Worm (Caenorhabditis elegans) whole organism, L4 larva: Measurements from ENCODE around the gene sri-67.

Source experiments
- D1046.2 ChIP-seq: fragments of 200-800 bp; sonication (Bioruptor generic); IDR thresholded peaks from 2 replicates; pipeline ENCODE4 v1.3.6; 2022; ENCODE audit warnings: missing genetic modification characterization, missing compliant biosample characterization
- F10B5.3 ChIP-seq: sonication (generic microtip); optimal IDR thresholded peaks from 2 replicates; lab custom pipeline; 2016; ENCODE audit warnings: mild to moderate bottlenecking, missing genetic modification characterization, missing compliant biosample characterization
- F44E2.7 ChIP-seq: fragments of 200-800 bp; sonication (Bioruptor generic); IDR thresholded peaks from 2 replicates; pipeline ENCODE4 v2.1.2; 2022; ENCODE audit warnings: missing genetic modification characterization, missing compliant biosample characterization
- T26A8.4 ChIP-seq: fragments of 200-800 bp; sonication (Bioruptor generic); IDR thresholded peaks from 2 replicates; pipeline ENCODE4 v1.3.6; 2022; ENCODE audit warnings: missing genetic modification characterization, missing compliant biosample characterization
- Y5F2A.4 ChIP-seq: fragments of 200-800 bp; sonication (Bioruptor generic); optimal IDR thresholded peaks from 2 replicates; lab custom pipeline; 2018; ENCODE audit warnings: mild to moderate bottlenecking, missing genetic modification characterization, missing compliant biosample characterization
- ZK337.2 ChIP-seq: fragments of 200-800 bp; sonication (Bioruptor generic); IDR thresholded peaks from 2 replicates; pipeline ENCODE4 v1.3.6; 2022; ENCODE audit warnings: missing genetic modification reagents, missing genetic modification characterization, missing compliant biosample characterization
- ZK546.5 ChIP-seq, 2 experiments: sonication (generic microtip); optimal IDR thresholded peaks; 2 replicates each; lab custom pipeline; 2017; ENCODE audit warnings: missing biosample characterization in 2 of 2, missing genetic modification characterization in 2 of 2
- aha-1 ChIP-seq: fragments of 150-350 bp; peaks from one replicate; lab custom pipeline; 2014; ENCODE audit warnings: missing biosample characterization, missing genetic modification characterization
- aly-2 ChIP-seq: sonication (generic microtip); optimal IDR thresholded peaks from 2 replicates; lab custom pipeline; 2018; ENCODE audit warnings: missing biosample characterization, missing genetic modification characterization
- ama-1 ChIP-seq: fragments of 150-350 bp; optimal IDR thresholded peaks from 2 replicates; lab custom pipeline; 2014; ENCODE audit warnings: inconsistent platforms, mixed read lengths
- arid-1 ChIP-seq: fragments of 200-800 bp; sonication (Bioruptor generic); conservative IDR thresholded peaks from 2 replicates; pipeline ENCODE4 v1.3.6; 2022; ENCODE audit warnings: missing genetic modification reagents, missing genetic modification characterization, missing compliant biosample characterization
- ceh-32 ChIP-seq: sonication (generic microtip); optimal IDR thresholded peaks from 2 replicates; lab custom pipeline; 2016; ENCODE audit warnings: mild to moderate bottlenecking, missing genetic modification characterization, missing compliant biosample characterization; ENCODE audit not compliant: poor library complexity
- ctbp-1 ChIP-seq: fragments of 200-800 bp; sonication (Bioruptor generic); IDR thresholded peaks from 2 replicates; pipeline ENCODE4 v1.3.6; 2022; ENCODE audit warnings: missing genetic modification reagents, missing genetic modification characterization, missing compliant biosample characterization
- daf-12 ChIP-seq: fragments of 150-350 bp; optimal IDR thresholded peaks from 2 replicates; lab custom pipeline; 2014; ENCODE audit warnings: missing biosample characterization, missing genetic modification reagents, missing genetic modification characterization
- daf-16 ChIP-seq, 3 experiments: sonication (generic microtip); optimal IDR thresholded peaks; 2 replicates each; lab custom pipeline; 2016 to 2017; ENCODE audit warnings: missing genetic modification characterization in 3 of 3, missing genetic modification reagents in 3 of 3, mild to moderate bottlenecking in 2 of 3, missing compliant biosample characterization in 2 of 3, missing biosample characterization in 1 of 3, moderate library complexity in 1 of 3
- dmd-9 ChIP-seq: fragments of 200-800 bp; sonication (Bioruptor generic); IDR thresholded peaks from 2 replicates; pipeline ENCODE4 v1.3.6; 2022; ENCODE audit warnings: missing genetic modification reagents, missing genetic modification characterization, missing compliant biosample characterization
- dve-1 ChIP-seq: sonication (generic microtip); optimal IDR thresholded peaks from 2 replicates; lab custom pipeline; 2017; ENCODE audit warnings: antibody characterized with exemption, mild to moderate bottlenecking, missing genetic modification characterization, missing compliant biosample characterization; ENCODE audit not compliant: insufficient read depth
- egl-27 ChIP-seq: sonication (generic microtip); optimal IDR thresholded peaks from 3 replicates; lab custom pipeline; 2017; ENCODE audit warnings: missing biosample characterization, missing genetic modification reagents, missing genetic modification characterization
- egl-43 ChIP-seq: fragments of 200-800 bp; sonication (Bioruptor generic); IDR thresholded peaks from 2 replicates; pipeline ENCODE4 v1.3.6; 2022; ENCODE audit warnings: missing genetic modification reagents, missing genetic modification characterization, missing compliant biosample characterization
- fkh-10 ChIP-seq: fragments of 150-350 bp; optimal IDR thresholded peaks from 2 replicates; lab custom pipeline; 2014; ENCODE audit warnings: missing biosample characterization, missing genetic modification reagents, missing genetic modification characterization
- hif-1 ChIP-seq, 2 experiments: sonication (generic microtip); optimal IDR thresholded peaks; 2 replicates each; lab custom pipeline; 2016 to 2017; ENCODE audit warnings: missing compliant biosample characterization in 2 of 2, missing genetic modification characterization in 2 of 2, missing genetic modification reagents in 2 of 2, missing genotype in 2 of 2, mild to moderate bottlenecking in 1 of 2
- hlh-11 ChIP-seq: fragments of 200-800 bp; sonication (Bioruptor generic); optimal IDR thresholded peaks from 2 replicates; lab custom pipeline; 2018; ENCODE audit warnings: mild to moderate bottlenecking, missing genetic modification characterization, missing compliant biosample characterization
- lin-15B ChIP-seq: fragments of 150-350 bp; sonication (generic microtip); optimal IDR thresholded peaks from 3 replicates; lab custom pipeline; 2014; ENCODE audit warnings: missing biosample characterization, missing genetic modification characterization
- lin-39 ChIP-seq: fragments of 150-350 bp; optimal IDR thresholded peaks from 2 replicates; lab custom pipeline; 2014; ENCODE audit warnings: missing biosample characterization, missing genetic modification reagents, missing genetic modification characterization
- madf-5 ChIP-seq, 2 experiments: fragments of 200-800 bp; sonication (Bioruptor generic); IDR thresholded peaks; 2 replicates each; pipeline ENCODE4 v1.3.6; 2022; ENCODE audit warnings: missing compliant biosample characterization in 2 of 2, missing genetic modification characterization in 2 of 2
- madf-9 ChIP-seq: fragments of 200-800 bp; sonication (Bioruptor generic); conservative IDR thresholded peaks from 2 replicates; pipeline ENCODE4 v1.3.6; 2022; ENCODE audit warnings: missing genetic modification reagents, missing genetic modification characterization, missing compliant biosample characterization
- mxl-2 ChIP-seq: fragments of 200-800 bp; sonication (Bioruptor generic); conservative IDR thresholded peaks from 2 replicates; pipeline ENCODE4 v1.3.6; 2022; ENCODE audit warnings: missing genetic modification reagents, missing genetic modification characterization, missing compliant biosample characterization
- mxl-3 ChIP-seq: fragments of 200-800 bp; sonication (Bioruptor generic); optimal IDR thresholded peaks from 2 replicates; lab custom pipeline; 2018; ENCODE audit warnings: mild to moderate bottlenecking, missing genetic modification characterization, missing compliant biosample characterization
- nhr-28 ChIP-seq: fragments of 150-350 bp; optimal IDR thresholded peaks from 2 replicates; lab custom pipeline; 2014; ENCODE audit warnings: missing biosample characterization, missing genetic modification characterization
- nhr-6 ChIP-seq: fragments of 150-350 bp; optimal IDR thresholded peaks from 2 replicates; lab custom pipeline; 2014; ENCODE audit warnings: missing biosample characterization, missing genetic modification characterization
- nhr-76 ChIP-seq: fragments of 150-350 bp; optimal IDR thresholded peaks from 2 replicates; lab custom pipeline; 2014; ENCODE audit warnings: missing biosample characterization, missing genetic modification characterization
- set-16 ChIP-seq: fragments of 200-800 bp; sonication (Bioruptor generic); IDR thresholded peaks from 2 replicates; pipeline ENCODE4 v1.3.6; 2022; ENCODE audit warnings: missing genetic modification reagents, missing genetic modification characterization, missing compliant biosample characterization
- snpc-4 ChIP-seq: fragments of 150-350 bp; optimal IDR thresholded peaks from 2 replicates; lab custom pipeline; 2014; ENCODE audit warnings: missing biosample characterization, missing genetic modification characterization
- unc-39 ChIP-seq: sonication (generic microtip); optimal IDR thresholded peaks from 2 replicates; lab custom pipeline; 2017; ENCODE audit warnings: missing biosample characterization, missing genetic modification characterization
- vab-7 ChIP-seq: fragments of 200-800 bp; sonication (Bioruptor generic); IDR thresholded peaks from 2 replicates; pipeline ENCODE4 v1.3.6; 2022; ENCODE audit warnings: missing genetic modification reagents, missing genetic modification characterization, missing compliant biosample characterization
- zag-1 ChIP-seq: fragments of 150-350 bp; optimal IDR thresholded peaks from 2 replicates; lab custom pipeline; 2014; ENCODE audit warnings: missing biosample characterization, missing genetic modification characterization
- zfp-2 ChIP-seq: sonication (generic microtip); optimal IDR thresholded peaks from 2 replicates; lab custom pipeline; 2016; ENCODE audit warnings: mild to moderate bottlenecking, missing genetic modification characterization, missing compliant biosample characterization
- zfp-3 ChIP-seq: fragments of 200-800 bp; sonication (Bioruptor generic); conservative IDR thresholded peaks from 2 replicates; pipeline ENCODE4 v1.3.6; 2022; ENCODE audit warnings: missing genetic modification reagents, missing genetic modification characterization, missing compliant biosample characterization
- ztf-7 ChIP-seq: fragments of 150-350 bp; optimal IDR thresholded peaks from 2 replicates; lab custom pipeline; 2014; ENCODE audit warnings: missing biosample characterization, missing genetic modification characterization

Gene sri-67

ce11 chrV:19981832-19982462 lies 5.8 kb upstream of the sri-67 start, which contains the start of gene Y60A3A.24 (continued):
- peak; percentile 56 for TF ChIP-seq dve-1 (tag; lab: Kevin White, UChicago)
- no peak for TF ChIP-seq hif-1 (tag; optimal IDR thresholded peaks at IDR 0.05; lab: Kevin White, UChicago)
- TF ChIP-seq madf-9 (GFP tag; lab: Robert Waterston, UW): no peak
- TF ChIP-seq ZK337.2 (GFP tag; lab: Robert Waterston, UW): no peak
- TF ChIP-seq daf-16 (GFP tag; optimal IDR thresholded peaks at IDR 0.05; lab: Kevin White, UChicago): no peak
- TF ChIP-seq daf-16 (tag; optimal IDR thresholded peaks at IDR 0.05; lab: Kevin White, UChicago): peak; percentile 68
- no peak for TF ChIP-seq nhr-76 (tag; lab: Kevin White, UChicago)
- no peak for TF ChIP-seq mxl-3
- TF ChIP-seq F44E2.7 (GFP tag; lab: Robert Waterston, UW): no peak
- TF ChIP-seq ama-1 (lab: Kevin White, UChicago): no peak
- no peak for TF ChIP-seq aly-2 (tag; lab: Kevin White, UChicago)
- no peak for TF ChIP-seq unc-39 (tag; lab: Kevin White, UChicago)
- TF ChIP-seq ceh-32: no peak
- TF ChIP-seq D1046.2: no peak
- TF ChIP-seq ZK546.5 (tag; optimal IDR thresholded peaks at IDR 0.05; lab: Kevin White, UChicago): no peak
- TF ChIP-seq set-16: no peak
- no peak for TF ChIP-seq ctbp-1
- no peak for TF ChIP-seq lin-39 (tag; lab: Kevin White, UChicago)
- TF ChIP-seq aha-1 (tag; lab: Kevin White, UChicago): peak; percentile 61
- peak; percentile 38 for TF ChIP-seq hlh-11 (tag; lab: Kevin White, UChicago)
- TF ChIP-seq nhr-6 (tag; lab: Kevin White, UChicago): no peak
- no peak for TF ChIP-seq daf-12 (tag; lab: Kevin White, UChicago)

ce11 chrV:19986213-19986612 lies 1.6 kb upstream of the sri-67 start, which contains the start of gene clec-260:
Gene clec-260, minus strand, starts transcription at chrV:19986313.
- TF ChIP-seq egl-27 (tag; lab: Kevin White, UChicago) (no peak), aha-1 (tag; lab: Kevin White, UChicago) (peak; percentile 42)
- TF ChIP-seq, all 104 proteins: peak for 1

DNA sequence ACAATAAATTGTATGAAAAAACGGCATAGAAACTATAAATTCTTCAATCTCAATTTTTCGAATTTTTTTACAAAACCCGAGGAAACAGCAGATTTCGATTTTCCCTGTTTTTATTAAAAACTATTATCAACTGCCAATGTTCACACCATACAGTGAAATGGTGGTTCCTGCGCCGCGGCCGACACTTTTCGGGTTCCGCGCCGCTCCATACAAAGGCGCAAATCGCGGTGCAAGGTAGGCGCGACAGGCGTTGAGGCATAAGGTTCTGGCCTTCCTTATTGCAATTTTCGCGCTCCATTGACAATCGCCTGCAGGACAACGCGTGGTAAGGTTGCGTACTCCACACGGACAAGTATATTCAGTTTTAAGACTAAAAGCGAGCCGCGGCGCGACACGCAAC lies 996 bp upstream of the sri-67 start:
- no peak for TF ChIP-seq nhr-28 (tag; lab: Kevin White, UChicago)
- peak; percentile 33 for TF ChIP-seq set-16
- TF ChIP-seq egl-43 (GFP tag; lab: Robert Waterston, UW): 0 out of 2 replicates have a peak, but pooled peaks have one; percentile 18

DNA sequence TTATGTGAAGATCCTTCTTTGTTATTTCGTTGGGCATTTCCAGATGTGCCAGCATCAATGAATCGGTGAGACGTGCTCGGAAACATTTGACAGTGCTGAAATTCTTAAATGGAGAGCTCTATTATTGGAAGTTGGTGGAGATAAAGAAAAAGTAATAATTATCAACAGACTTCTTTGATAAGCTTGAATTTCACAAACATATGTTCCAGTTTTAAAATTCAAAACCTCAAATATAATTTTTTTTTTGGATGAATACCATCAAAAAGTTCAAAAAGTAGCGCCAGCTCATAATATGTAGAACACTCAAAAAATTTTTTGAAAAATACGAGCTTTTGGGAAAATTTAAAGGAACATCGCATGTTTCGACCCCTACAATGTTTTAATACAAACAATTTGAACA lies 6.3 kb downstream of the sri-67 start, which contains the start of gene Y60A3A.25:
Gene Y60A3A.25 (minus strand): TSS at position 101 of the 400 bp plus-strand sequence.
- TF ChIP-seq egl-43 (GFP tag; lab: Robert Waterston, UW): no peak
- no peak for TF ChIP-seq F44E2.7 (GFP tag; lab: Robert Waterston, UW)
- TF ChIP-seq fkh-10 (GFP tag; lab: Kevin White, UChicago): no peak
- TF ChIP-seq lin-15B (tag; lab: Kevin White, UChicago): no peak
- no peak for TF ChIP-seq zfp-3 (GFP tag; lab: Robert Waterston, UW)
- TF ChIP-seq madf-5 (GFP tag; IDR thresholded peaks at IDR 0.05; lab: Robert Waterston, UW): no peak
- no peak for TF ChIP-seq zfp-2
- no peak for TF ChIP-seq arid-1 (GFP tag; lab: Robert Waterston, UW)
- TF ChIP-seq aha-1 (tag; lab: Kevin White, UChicago): no peak
- no peak for TF ChIP-seq snpc-4 (tag; lab: Kevin White, UChicago)
- TF ChIP-seq F10B5.3 (tag; lab: Kevin White, UChicago): no peak
- TF ChIP-seq zag-1 (tag; lab: Kevin White, UChicago): no peak
- no peak for TF ChIP-seq T26A8.4
- TF ChIP-seq vab-7 (GFP tag; lab: Robert Waterston, UW): no peak
- no peak for TF ChIP-seq dmd-9 (GFP tag; lab: Robert Waterston, UW)
- TF ChIP-seq mxl-3: no peak
- TF ChIP-seq ztf-7 (tag; lab: Kevin White, UChicago): no peak
- TF ChIP-seq Y5F2A.4: no peak
- TF ChIP-seq mxl-2: no peak
